Fruit fly (Drosophila melanogaster): ENCODE results near the gene CG8813.
A peak's percentile ranks its signal among the peaks of the same experiment; 100 is the strongest.

The CG8813 gene

DNA sequence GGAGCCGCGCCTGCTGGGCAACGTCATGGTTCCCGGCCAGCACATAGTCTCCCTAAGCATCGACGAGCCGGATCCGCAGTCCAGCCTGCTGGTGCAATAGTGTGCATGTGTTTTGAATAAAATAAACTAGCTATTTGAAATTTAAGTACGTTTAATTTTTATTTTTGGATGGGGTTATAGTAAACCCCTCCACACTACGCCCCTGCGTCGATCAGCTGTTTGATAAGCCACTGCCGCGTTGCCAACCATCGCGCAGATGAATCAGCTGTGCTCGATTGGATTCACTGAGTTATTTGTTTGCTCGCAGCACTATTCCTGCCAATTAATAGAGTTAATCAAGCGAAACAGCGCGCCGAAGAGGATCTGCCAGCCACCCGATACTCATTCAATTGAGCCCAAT is 9.4 kb downstream of the CG8813 start, which contains the start of gene RabGGTb (continued):
- TF ChIP-seq CG7928 (GFP tag; optimal IDR thresholded peaks at IDR 0.05) (no peak), Meics (GFP tag; optimal IDR thresholded peaks at IDR 0.05) (peak; percentile 66), Dfd (GFP tag; optimal IDR thresholded peaks at IDR 0.05) (no peak), btn (GFP tag; optimal IDR thresholded peaks at IDR 0.05) (no peak), Asciz (GFP tag; optimal IDR thresholded peaks at IDR 0.05) (peak; percentile 17), dmrt11E (tag; optimal IDR thresholded peaks at IDR 0.05) (peak; percentile 14), ind (GFP tag; optimal IDR thresholded peaks at IDR 0.05) (peak; percentile 38), maf-S (GFP tag; optimal IDR thresholded peaks at IDR 0.05) (peak; percentile 25), Opbp (GFP tag; IDR thresholded peaks at IDR 0.05; ENCODE audit: partially characterized antibody) (no peak), Drgx (GFP tag; IDR thresholded peaks at IDR 0.05) (peak; percentile 80), hkb (optimal IDR thresholded peaks at IDR 0.05) (no peak), hkb (GFP tag; IDR thresholded peaks at IDR 0.05) (peak; percentile 68), CG15514 (GFP tag; optimal IDR thresholded peaks at IDR 0.05) (no peak), kay (GFP tag; optimal IDR thresholded peaks at IDR 0.05) (peak; percentile 77), NC2β (GFP tag; optimal IDR thresholded peaks at IDR 0.05) (no peak), Atf3 (GFP tag; optimal IDR thresholded peaks at IDR 0.05) (peak; percentile 17), dm (GFP tag; optimal IDR thresholded peaks at IDR 0.05) (peak; percentile 56), CG2678 (tag; optimal IDR thresholded peaks at IDR 0.05) (peak; percentile 61), CG4404 (GFP tag; IDR thresholded peaks at IDR 0.05) (peak; percentile 59; the same call in 1 of the 2 replicates), Abd-B (GFP tag; optimal IDR thresholded peaks at IDR 0.05) (no peak), HLH3B (GFP tag; IDR thresholded peaks at IDR 0.05) (peak; percentile 62; the same call in 1 of the 2 replicates), Mes4 (GFP tag; optimal IDR thresholded peaks at IDR 0.05) (peak; percentile 38), CG12659 (GFP tag; optimal IDR thresholded peaks at IDR 0.05) (peak; percentile 46), Jarid2 (GFP tag; optimal IDR thresholded peaks at IDR 0.05) (no peak), wor (GFP tag; IDR thresholded peaks at IDR 0.05) (peak; percentile 42; the same call in 1 of the 2 replicates), CG32532 (GFP tag; IDR thresholded peaks at IDR 0.05) (peak; percentile 86), CG12104 (GFP tag; optimal IDR thresholded peaks at IDR 0.05) (no peak), ken (GFP tag; IDR thresholded peaks at IDR 0.05) (peak; percentile 72; the same call in 2 of the 3 replicates), CG1792 (GFP tag; optimal IDR thresholded peaks at IDR 0.05) (peak; percentile 48), CG7372 (GFP tag; IDR thresholded peaks at IDR 0.05) (peak; percentile 62), CG1603 (tag; optimal IDR thresholded peaks at IDR 0.05) (peak; percentile 77), CG18262 (tag; optimal IDR thresholded peaks at IDR 0.05) (peak; percentile 18), onecut (GFP tag; IDR thresholded peaks at IDR 0.05) (peak; percentile 59), jumu (GFP tag; optimal IDR thresholded peaks at IDR 0.05) (peak; percentile 6), Ssrp (tag; optimal IDR thresholded peaks at IDR 0.05) (peak; percentile 42), Deaf1 (tag; optimal IDR thresholded peaks at IDR 0.05) (peak; percentile 9), pan (optimal IDR thresholded peaks at IDR 0.05) (no peak), pan (GFP tag; optimal IDR thresholded peaks at IDR 0.05 in 1 of 2, IDR thresholded peaks at IDR 0.05 in 1 of 2) (peak in 1 of 2 experiments; percentile 82), Fer2 (tag; optimal IDR thresholded peaks at IDR 0.05) (no peak), kah (GFP tag; optimal IDR thresholded peaks at IDR 0.05) (peak; percentile 20), cato (GFP tag; optimal IDR thresholded peaks at IDR 0.05; ENCODE audit: borderline replicate concordance) (no peak), shn (GFP tag; optimal IDR thresholded peaks at IDR 0.05) (peak; percentile 59), odd (GFP tag; optimal IDR thresholded peaks at IDR 0.05) (peak; percentile 5), pita (GFP tag; optimal IDR thresholded peaks at IDR 0.05) (no peak), CG31365 (tag; optimal IDR thresholded peaks at IDR 0.05) (no peak), CG14710 (tag; optimal IDR thresholded peaks at IDR 0.05) (peak; percentile 25), CG3065 (GFP tag; optimal IDR thresholded peaks at IDR 0.05) (no peak), Nf-YB (GFP tag; optimal IDR thresholded peaks at IDR 0.05) (no peak), PHDP (tag; optimal IDR thresholded peaks at IDR 0.05) (peak; percentile 49), CG11723 (GFP tag; optimal IDR thresholded peaks at IDR 0.05) (peak; percentile 24), sna (GFP tag; IDR thresholded peaks at IDR 0.05; ENCODE audit: partially characterized antibody) (peak; percentile 30; the same call in 1 of the 2 replicates)
